Fruit fly (Drosophila melanogaster): ENCODE data around the gene CG32988.

CG32988 gene

dm6 chr2L:8845931-8846330 lies 18.7 kb upstream of the CG32988 start (continued):
- peak; percentile 74 for TF ChIP-seq CG10431 (GFP tag; optimal IDR thresholded peaks at IDR 0.05)
- peak; percentile 93 for TF ChIP-seq CG3407 (GFP tag; optimal IDR thresholded peaks at IDR 0.05)
- TF ChIP-seq CG8924 (tag; optimal IDR thresholded peaks at IDR 0.05), result peak; percentile 84
- peak; percentile 67 for TF ChIP-seq Nf-YB (GFP tag; optimal IDR thresholded peaks at IDR 0.05)
- 0 out of 3 replicates have a peak, but pooled peaks have one; percentile 36 for TF ChIP-seq H15 (GFP tag; IDR thresholded peaks at IDR 0.05)
- TF ChIP-seq CG13775 (GFP tag; optimal IDR thresholded peaks at IDR 0.05), result peak; percentile 83
- TF ChIP-seq CG34422 (GFP tag; IDR thresholded peaks at IDR 0.05), result no peak
- TF ChIP-seq slp2 (GFP tag; optimal IDR thresholded peaks at IDR 0.05), result no peak
- TF ChIP-seq PHDP (tag; optimal IDR thresholded peaks at IDR 0.05), result peak; percentile 80
- no peak for TF ChIP-seq unc-4 (GFP tag; IDR thresholded peaks at IDR 0.05; ENCODE audit: partially characterized antibody)
- TF ChIP-seq CG14050 (GFP tag; IDR thresholded peaks at IDR 0.05), result peak; percentile 28; the same call in 1 of the 3 replicates
- TF ChIP-seq danr (GFP tag; IDR thresholded peaks at IDR 0.05), result no peak
- peak; percentile 92 for TF ChIP-seq ac (GFP tag; optimal IDR thresholded peaks at IDR 0.05)
- no peak for TF ChIP-seq Doc2 (GFP tag; IDR thresholded peaks at IDR 0.05)
- no peak for TF ChIP-seq CG4730 (GFP tag; IDR thresholded peaks at IDR 0.05)
- TF ChIP-seq CG6854 (GFP tag; optimal IDR thresholded peaks at IDR 0.05), result peak; percentile 50
- TF ChIP-seq Doc3 (GFP tag; IDR thresholded peaks at IDR 0.05; ENCODE audit: partially characterized antibody), result no peak
- no peak for TF ChIP-seq Dll (GFP tag; IDR thresholded peaks at IDR 0.05; ENCODE audit: partially characterized antibody)
- no peak for TF ChIP-seq esg (GFP tag; conservative IDR thresholded peaks at IDR 0.05)
- TF ChIP-seq CG17829 (tag; optimal IDR thresholded peaks at IDR 0.05), result peak; percentile 36
- TF ChIP-seq insv (GFP tag; optimal IDR thresholded peaks at IDR 0.05), result peak; percentile 16 to 76
- TF ChIP-seq NK7.1 (GFP tag; optimal IDR thresholded peaks at IDR 0.05), result peak; percentile 83
- peak; percentile 79 for TF ChIP-seq HLH54F (GFP tag; optimal IDR thresholded peaks at IDR 0.05)
- TF ChIP-seq CG11398 (GFP tag; optimal IDR thresholded peaks at IDR 0.05), result peak; percentile 94
- TF ChIP-seq ase (GFP tag; IDR thresholded peaks at IDR 0.05), result no peak
- peak; percentile 48 for TF ChIP-seq CG3838 (GFP tag; optimal IDR thresholded peaks at IDR 0.05)
- TF ChIP-seq CG1529 (GFP tag; optimal IDR thresholded peaks at IDR 0.05), result peak; percentile 86
- TF ChIP-seq CG4360 (GFP tag; IDR thresholded peaks at IDR 0.05), result peak; percentile 37; the same call in 1 of the 2 replicates
- no peak for TF ChIP-seq pfk (GFP tag; optimal IDR thresholded peaks at IDR 0.05)
- TF ChIP-seq CG8281 (tag; optimal IDR thresholded peaks at IDR 0.05), result no peak
- TF ChIP-seq Atf-2 (GFP tag; optimal IDR thresholded peaks at IDR 0.05), result peak; percentile 46
- peak; percentile 83; the same call in 2 of the 3 replicates for TF ChIP-seq otp (GFP tag; IDR thresholded peaks at IDR 0.05)
- peak; percentile 9 for TF ChIP-seq fd3F (GFP tag; optimal IDR thresholded peaks at IDR 0.05)
- TF ChIP-seq cato (GFP tag; optimal IDR thresholded peaks at IDR 0.05; ENCODE audit: borderline replicate concordance), result peak; percentile 61
- no peak for TF ChIP-seq CG11695 (GFP tag; IDR thresholded peaks at IDR 0.05)
- TF ChIP-seq chn (GFP tag; optimal IDR thresholded peaks at IDR 0.05), result peak; percentile 72
- peak; percentile 91 for TF ChIP-seq CG10209 (GFP tag; optimal IDR thresholded peaks at IDR 0.05)
- peak; percentile 32 for TF ChIP-seq CG6683 (GFP tag; optimal IDR thresholded peaks at IDR 0.05)
- peak; percentile 76 for TF ChIP-seq cad (GFP tag; optimal IDR thresholded peaks at IDR 0.05)
- no peak for TF ChIP-seq pan (optimal IDR thresholded peaks at IDR 0.05)
- no peak for TF ChIP-seq pan (GFP tag; optimal IDR thresholded peaks at IDR 0.05 in 1 of 2, IDR thresholded peaks at IDR 0.05 in 1 of 2)
- peak; percentile 84 for TF ChIP-seq Mad (GFP tag; optimal IDR thresholded peaks at IDR 0.05)
- TF ChIP-seq CG11456 (GFP tag; IDR thresholded peaks at IDR 0.05), result peak; percentile 79
- TF ChIP-seq CG4328 (GFP tag; optimal IDR thresholded peaks at IDR 0.05), result peak; percentile 39
- TF ChIP-seq CTCF (GFP tag; optimal IDR thresholded peaks at IDR 0.05), result no peak
- no peak for TF ChIP-seq C15 (GFP tag; IDR thresholded peaks at IDR 0.05)
- TF ChIP-seq CG32532 (GFP tag; IDR thresholded peaks at IDR 0.05), result no peak; the same call in 1 of the 2 replicates
- TF ChIP-seq fu2 (GFP tag; optimal IDR thresholded peaks at IDR 0.05), result peak; percentile 36
- TF ChIP-seq Hmr (GFP tag; optimal IDR thresholded peaks at IDR 0.05), result peak; percentile 93
- TF ChIP-seq eyg (GFP tag; optimal IDR thresholded peaks at IDR 0.05), result peak; percentile 51
- TF ChIP-seq grau (tag; optimal IDR thresholded peaks at IDR 0.05), result peak; percentile 62
- TF ChIP-seq Hand (GFP tag; optimal IDR thresholded peaks at IDR 0.05), result peak; percentile 75
